Worm (Caenorhabditis elegans) whole organism, late embryonic: ENCODE results near the gene tmem-184.

Source experiments
- C08G9.2 ChIP-seq: sonication (generic microtip); optimal IDR thresholded peaks from 2 replicates; lab custom pipeline; 2016; ENCODE audit warnings: mild to moderate bottlenecking, missing genetic modification characterization, moderate library complexity, missing compliant biosample characterization
- K02D7.2 ChIP-seq: sonication (generic microtip); optimal IDR thresholded peaks from 2 replicates; lab custom pipeline; 2017; ENCODE audit warnings: mild to moderate bottlenecking, missing genetic modification characterization, missing compliant biosample characterization
- Y22D7AL.16 ChIP-seq: sonication (generic microtip); optimal IDR thresholded peaks from 2 replicates; lab custom pipeline; 2016; ENCODE audit warnings: missing genetic modification characterization, missing compliant biosample characterization
- ahr-1 ChIP-seq: sonication (generic microtip); optimal IDR thresholded peaks from 2 replicates; lab custom pipeline; 2016; ENCODE audit warnings: missing genetic modification characterization, missing compliant biosample characterization
- ceh-18 ChIP-seq: sonication (generic microtip); optimal IDR thresholded peaks from 2 replicates; lab custom pipeline; 2016; ENCODE audit warnings: missing genetic modification characterization, missing compliant biosample characterization
- ceh-2 ChIP-seq: sonication (generic microtip); optimal IDR thresholded peaks from 2 replicates; lab custom pipeline; 2016; ENCODE audit warnings: missing genotype, missing genetic modification characterization, missing compliant biosample characterization
- ceh-30 ChIP-seq: fragments of 150-350 bp; optimal IDR thresholded peaks from 2 replicates; lab custom pipeline; 2014; ENCODE audit warnings: missing biosample characterization, missing genetic modification characterization
- ceh-31 ChIP-seq: sonication (generic microtip); optimal IDR thresholded peaks from 2 replicates; lab custom pipeline; 2016; ENCODE audit warnings: missing genetic modification characterization, missing compliant biosample characterization
- ceh-34 ChIP-seq: sonication (generic microtip); optimal IDR thresholded peaks from 2 replicates; lab custom pipeline; 2016; ENCODE audit warnings: mild to moderate bottlenecking, missing genetic modification characterization, missing compliant biosample characterization
- ceh-9 ChIP-seq: sonication (generic microtip); optimal IDR thresholded peaks from 2 replicates; lab custom pipeline; 2016; ENCODE audit warnings: mild to moderate bottlenecking, missing genetic modification characterization, inconsistent platforms, missing compliant biosample characterization
- che-1 ChIP-seq: sonication (generic microtip); optimal IDR thresholded peaks from 2 replicates; lab custom pipeline; 2016; ENCODE audit warnings: mild to moderate bottlenecking, missing genetic modification characterization, missing compliant biosample characterization
- dmd-4 ChIP-seq: sonication (generic microtip); optimal IDR thresholded peaks from 2 replicates; lab custom pipeline; 2016; ENCODE audit warnings: borderline replicate concordance, missing genetic modification characterization, missing compliant biosample characterization
- elt-2 ChIP-seq: sonication (generic microtip); optimal IDR thresholded peaks from 2 replicates; lab custom pipeline; 2016; ENCODE audit warnings: missing genetic modification reagents, missing genetic modification characterization, missing compliant biosample characterization
- elt-4 ChIP-seq: sonication (generic microtip); optimal IDR thresholded peaks from 2 replicates; lab custom pipeline; 2016; ENCODE audit warnings: missing genetic modification characterization, missing compliant biosample characterization
- ets-4 ChIP-seq: sonication (generic microtip); optimal IDR thresholded peaks from 2 replicates; lab custom pipeline; 2016; ENCODE audit warnings: missing genetic modification characterization, missing compliant biosample characterization
- eyg-1 ChIP-seq: sonication (generic microtip); optimal IDR thresholded peaks from 2 replicates; lab custom pipeline; 2016; ENCODE audit warnings: missing genotype, missing genetic modification characterization, missing compliant biosample characterization
- fax-1 ChIP-seq: sonication (generic microtip); optimal IDR thresholded peaks from 2 replicates; lab custom pipeline; 2016; ENCODE audit warnings: missing genotype, missing genetic modification characterization, missing compliant biosample characterization
- hlh-13 ChIP-seq: fragments of 200-800 bp; sonication (Bioruptor generic); optimal IDR thresholded peaks from 2 replicates; lab custom pipeline; 2018; ENCODE audit warnings: mild to moderate bottlenecking, missing genetic modification characterization, missing compliant biosample characterization
- hlh-15 ChIP-seq: sonication (generic microtip); optimal IDR thresholded peaks from 2 replicates; lab custom pipeline; 2016; ENCODE audit warnings: missing genetic modification characterization, missing compliant biosample characterization
- hlh-6 ChIP-seq: sonication (generic microtip); optimal IDR thresholded peaks from 2 replicates; lab custom pipeline; 2016; ENCODE audit warnings: missing genotype, missing genetic modification characterization, missing compliant biosample characterization
- hlh-8 ChIP-seq: sonication (generic microtip); optimal IDR thresholded peaks from 2 replicates; lab custom pipeline; 2016; ENCODE audit warnings: missing genotype, missing genetic modification characterization, missing compliant biosample characterization
- lim-6 ChIP-seq: sonication (generic microtip); optimal IDR thresholded peaks from 2 replicates; lab custom pipeline; 2016; ENCODE audit warnings: missing genetic modification characterization, missing compliant biosample characterization
- nfya-1 ChIP-seq: sonication (generic microtip); optimal IDR thresholded peaks from 2 replicates; lab custom pipeline; 2017; ENCODE audit warnings: missing genetic modification characterization, mild to moderate bottlenecking, missing compliant biosample characterization, antibody characterized with exemption, moderate library complexity
- odd-2 ChIP-seq: sonication (generic microtip); optimal IDR thresholded peaks from 2 replicates; lab custom pipeline; 2017; ENCODE audit warnings: antibody characterized with exemption, mild to moderate bottlenecking, missing genetic modification characterization, missing compliant biosample characterization
- pat-9 ChIP-seq: fragments of 200-800 bp; sonication (Bioruptor generic); optimal IDR thresholded peaks from 2 replicates; lab custom pipeline; 2018; ENCODE audit warnings: mild to moderate bottlenecking, missing genetic modification characterization, moderate library complexity, missing compliant biosample characterization
- pha-4 ChIP-seq: fragments of 150-350 bp; optimal IDR thresholded peaks from 2 replicates; lab custom pipeline; 2018; ENCODE audit warnings: missing biosample characterization, missing genetic modification reagents, missing genetic modification characterization
- sox-2 ChIP-seq: fragments of 200-800 bp; sonication (Bioruptor generic); IDR thresholded peaks from 2 replicates; pipeline ENCODE4 v1.3.6; 2022; ENCODE audit warnings: missing genetic modification reagents, missing genetic modification characterization, missing compliant biosample characterization
- sox-4 ChIP-seq: sonication (generic microtip); optimal IDR thresholded peaks from 2 replicates; lab custom pipeline; 2017; ENCODE audit warnings: mild to moderate bottlenecking, missing genetic modification characterization, inconsistent platforms, missing compliant biosample characterization
- syd-9 ChIP-seq: sonication (generic microtip); optimal IDR thresholded peaks from 2 replicates; lab custom pipeline; 2016; ENCODE audit warnings: mild to moderate bottlenecking, missing genetic modification characterization, moderate library complexity, missing compliant biosample characterization
- tbx-2 ChIP-seq: sonication (generic microtip); optimal IDR thresholded peaks from 2 replicates; lab custom pipeline; 2016; ENCODE audit warnings: missing genetic modification characterization, missing compliant biosample characterization
- tbx-7 ChIP-seq: sonication (generic microtip); optimal IDR thresholded peaks from 2 replicates; lab custom pipeline; 2016; ENCODE audit warnings: missing genotype, missing genetic modification characterization, missing compliant biosample characterization
- unc-3 ChIP-seq, 2 experiments: fragments of 200-800 bp in 1 of 2; sonication (Bioruptor generic) in 1 of 2; sonication (generic microtip) in 1 of 2; conservative IDR thresholded peaks in 1 of 2; optimal IDR thresholded peaks in 1 of 2; 2 replicates each; pipeline versions ENCODE4 v1.3.6 to Lab custom; 2016 to 2022; ENCODE audit warnings: missing compliant biosample characterization in 2 of 2, missing genetic modification characterization in 2 of 2, missing genetic modification reagents in 1 of 2
- unc-42 ChIP-seq: sonication (generic microtip); optimal IDR thresholded peaks from 2 replicates; lab custom pipeline; 2016; ENCODE audit warnings: missing genotype, missing genetic modification characterization, missing compliant biosample characterization
- unc-55 ChIP-seq: sonication (generic microtip); optimal IDR thresholded peaks from 2 replicates; lab custom pipeline; 2017; ENCODE audit warnings: missing biosample characterization, missing genetic modification reagents, missing genetic modification characterization
- unc-86 ChIP-seq: sonication (generic microtip); optimal IDR thresholded peaks from 2 replicates; lab custom pipeline; 2016; ENCODE audit warnings: missing genetic modification characterization, missing compliant biosample characterization
- zip-5 ChIP-seq: sonication (generic microtip); optimal IDR thresholded peaks from 2 replicates; lab custom pipeline; 2016; ENCODE audit warnings: missing genetic modification characterization, missing compliant biosample characterization

The tmem-184 gene

DNA sequence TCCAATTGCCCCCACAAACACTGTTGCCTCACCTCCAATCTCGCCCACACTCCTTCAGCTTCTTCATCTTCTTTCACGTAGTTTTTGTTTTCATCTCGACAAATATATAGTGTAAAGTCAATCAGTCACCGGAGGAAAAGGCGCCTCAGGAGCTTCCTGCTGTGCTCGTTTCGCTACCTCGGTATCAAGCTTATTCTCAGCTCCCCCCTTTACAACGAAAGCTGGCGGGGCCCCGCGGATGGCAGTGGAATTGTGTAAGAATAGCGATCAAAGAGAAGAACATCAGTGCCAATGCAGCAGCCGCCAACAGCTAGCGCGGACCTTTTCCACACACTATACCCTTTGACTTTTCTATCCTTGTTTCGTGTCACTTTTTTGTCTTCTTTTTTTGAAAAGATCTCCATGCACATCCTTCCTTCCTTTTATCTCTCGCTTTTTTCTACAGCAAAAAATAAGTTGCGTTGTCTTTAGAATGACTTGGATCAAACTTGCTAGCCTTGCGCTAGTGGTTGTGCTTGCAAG lies 22.2 kb downstream of the tmem-184 start, which contains the start of gene csq-1:
TSS of gene csq-1 (plus strand) at position 472 of the 522 bp plus-strand sequence.
- TF ChIP-seq ceh-31, result no peak
- no peak for TF ChIP-seq syd-9 (tag; lab: Kevin White, UChicago)
- peak; percentile 5 for TF ChIP-seq pat-9
- TF ChIP-seq ceh-18 (tag; lab: Kevin White, UChicago), result peak; percentile 64
- TF ChIP-seq, all 69 proteins: peak for 2

DNA sequence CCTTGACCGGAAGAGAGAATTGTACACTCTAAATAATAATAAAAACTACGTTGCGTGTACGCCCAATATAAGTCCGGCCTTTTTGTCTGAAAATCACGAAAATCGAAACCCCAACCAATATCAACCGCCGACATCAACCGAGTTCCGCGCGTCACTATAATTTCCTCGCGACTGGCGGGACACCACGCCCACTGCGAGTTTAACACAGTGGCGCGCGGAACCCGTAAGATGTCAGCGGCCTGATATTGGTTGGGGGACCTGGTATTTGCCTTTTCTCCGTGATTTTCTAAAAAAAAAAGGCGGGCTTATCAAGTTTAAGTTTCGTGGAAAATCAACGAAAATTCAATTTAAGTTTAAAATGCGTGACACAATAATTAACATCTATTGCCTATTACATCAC lies 26.2 kb downstream of the tmem-184 start:
- TF ChIP-seq unc-55 (GFP tag; lab: Kevin White, UChicago) (no peak), hlh-8 (tag; lab: Kevin White, UChicago) (no peak), syd-9 (tag; lab: Kevin White, UChicago) (no peak), nfya-1 (tag; lab: Kevin White, UChicago) (no peak), hlh-13 (GFP tag; lab: Kevin White, UChicago) (no peak), ceh-30 (tag; lab: Kevin White, UChicago) (no peak), eyg-1 (tag; lab: Kevin White, UChicago) (no peak), odd-2 (tag; lab: Kevin White, UChicago) (no peak), ahr-1 (tag; lab: Kevin White, UChicago) (no peak), pat-9 (no peak), zip-5 (tag; lab: Kevin White, UChicago) (no peak), ceh-34 (no peak), C08G9.2 (tag; lab: Kevin White, UChicago) (no peak), dmd-4 (tag; lab: Kevin White, UChicago) (no peak), sox-2 (GFP tag; lab: Robert Waterston, UW) (no peak), lim-6 (tag; lab: Kevin White, UChicago) (no peak), hlh-15 (tag; lab: Kevin White, UChicago) (no peak), ceh-2 (tag; lab: Kevin White, UChicago) (no peak)
- TF ChIP-seq, all 69 proteins: peak for 0

DNA sequence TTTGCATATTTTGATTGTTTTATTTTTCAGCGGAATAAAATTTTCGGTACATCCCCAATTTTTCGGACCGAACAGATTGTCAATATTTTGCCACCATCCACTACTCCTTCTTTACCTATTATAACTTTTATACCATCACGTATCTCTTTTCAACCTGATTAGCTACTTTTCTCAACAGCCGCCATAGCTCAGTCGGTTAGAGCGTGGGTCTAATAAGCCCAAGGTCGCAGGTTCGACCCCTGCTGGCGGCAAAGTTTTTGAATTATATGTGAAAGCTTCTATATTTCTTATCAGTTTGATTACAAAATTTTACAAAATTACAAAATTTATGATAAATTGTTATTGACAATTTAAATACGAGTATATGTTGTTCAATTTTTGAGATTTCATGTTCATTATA lies 27.7 kb downstream of the tmem-184 start:
- TF ChIP-seq tbx-2 (tag; lab: Kevin White, UChicago) (no peak), K02D7.2 (tag; lab: Kevin White, UChicago) (no peak), dmd-4 (tag; lab: Kevin White, UChicago) (no peak), pha-4 (tag; lab: Kevin White, UChicago) (no peak), elt-2 (no peak), unc-42 (no peak), tbx-7 (tag; lab: Kevin White, UChicago) (no peak), ets-4 (no peak), ceh-30 (tag; lab: Kevin White, UChicago) (no peak), ceh-9 (tag; lab: Kevin White, UChicago) (no peak), elt-4 (no peak), sox-2 (GFP tag; lab: Robert Waterston, UW) (no peak), ceh-34 (no peak), fax-1 (tag; lab: Kevin White, UChicago) (no peak), unc-3 (GFP tag; conservative IDR thresholded peaks at IDR 0.05; lab: Robert Waterston, UW) (no peak), unc-3 (tag; optimal IDR thresholded peaks at IDR 0.05; lab: Kevin White, UChicago) (no peak), che-1 (tag; lab: Kevin White, UChicago) (no peak), hlh-6 (tag; lab: Kevin White, UChicago) (no peak), sox-4 (tag; lab: Kevin White, UChicago) (no peak), Y22D7AL.16 (tag; lab: Kevin White, UChicago) (no peak)

DNA sequence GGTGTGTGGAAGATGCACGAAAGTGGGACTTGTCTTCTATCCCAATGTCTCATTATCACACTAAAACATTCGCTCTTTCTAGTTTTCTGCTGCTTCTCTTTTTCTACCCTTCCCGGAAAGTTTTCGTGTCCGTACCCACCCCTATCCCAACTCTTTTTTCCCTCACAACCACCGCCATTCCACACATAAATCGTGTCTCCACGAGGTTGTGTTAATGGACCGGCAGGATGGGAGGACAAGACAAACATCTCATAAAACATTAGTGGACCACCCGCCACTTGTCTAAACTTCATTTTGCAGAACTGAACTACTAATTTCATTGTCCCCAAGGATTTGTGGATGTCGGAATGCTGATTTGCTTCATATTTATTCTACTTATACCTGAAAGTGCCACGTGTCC lies 32.6 kb downstream of the tmem-184 start, which contains the start of gene slt-1:
TSS of gene slt-1 (plus strand) at position 301 of the 400 bp plus-strand sequence.
- TF ChIP-seq unc-86 (tag; lab: Kevin White, UChicago) (no peak), ceh-18 (tag; lab: Kevin White, UChicago) (peak; percentile 2)
